Worm (Caenorhabditis elegans) whole organism, early embryonic: ENCODE results near the gene chin-1.

Source experiments
- B0310.2 ChIP-seq: sonication (generic microtip); optimal IDR thresholded peaks from 2 replicates; lab custom pipeline; 2016; ENCODE audit warnings: mild to moderate bottlenecking, missing genetic modification characterization, missing compliant biosample characterization
- F13C5.2 ChIP-seq: sonication (generic microtip); optimal IDR thresholded peaks from 2 replicates; lab custom pipeline; 2017; ENCODE audit warnings: mild to moderate bottlenecking, missing genetic modification characterization, inconsistent platforms, missing compliant biosample characterization
- aly-1 ChIP-seq: sonication (generic microtip); optimal IDR thresholded peaks from 2 replicates; lab custom pipeline; 2016; ENCODE audit warnings: missing genetic modification characterization, missing compliant biosample characterization
- ama-1 ChIP-seq: fragments of 150-350 bp; optimal IDR thresholded peaks from 2 replicates; lab custom pipeline; 2014
- ceh-13 ChIP-seq: fragments of 200-800 bp; sonication (Bioruptor generic); optimal IDR thresholded peaks from 2 replicates; lab custom pipeline; 2018; ENCODE audit warnings: mild to moderate bottlenecking, missing genetic modification characterization, missing compliant biosample characterization
- ceh-36 ChIP-seq: sonication (generic microtip); optimal IDR thresholded peaks from 2 replicates; lab custom pipeline; 2016; ENCODE audit warnings: missing genetic modification characterization, inconsistent platforms, missing compliant biosample characterization
- ets-7 ChIP-seq: sonication (generic microtip); optimal IDR thresholded peaks from 2 replicates; lab custom pipeline; 2016; ENCODE audit warnings: missing genotype, missing genetic modification characterization, missing compliant biosample characterization
- flt-1 ChIP-seq: fragments of 200-800 bp; sonication (Bioruptor generic); IDR thresholded peaks from 2 replicates; pipeline ENCODE4 v1.3.6; 2022; ENCODE audit warnings: missing genetic modification characterization, missing compliant biosample characterization
- hmbx-1 ChIP-seq: sonication (generic microtip); optimal IDR thresholded peaks from 2 replicates; lab custom pipeline; 2016; ENCODE audit warnings: mild to moderate bottlenecking, missing genetic modification characterization, missing compliant biosample characterization
- hmg-4 ChIP-seq: fragments of 200-800 bp; sonication (Bioruptor generic); optimal IDR thresholded peaks from 2 replicates; lab custom pipeline; 2018; ENCODE audit warnings: mild to moderate bottlenecking, missing genetic modification characterization, missing compliant biosample characterization
- hnd-1 ChIP-seq: sonication (generic microtip); optimal IDR thresholded peaks from 2 replicates; lab custom pipeline; 2016; ENCODE audit warnings: missing genetic modification characterization, missing compliant biosample characterization
- pes-1 ChIP-seq: fragments of 200-800 bp; sonication (Bioruptor generic); IDR thresholded peaks from 2 replicates; pipeline ENCODE4 v1.3.6; 2022; ENCODE audit warnings: missing genetic modification reagents, missing genetic modification characterization, missing compliant biosample characterization
- scrt-1 ChIP-seq: fragments of 200-800 bp; sonication (Bioruptor generic); IDR thresholded peaks from 2 replicates; pipeline ENCODE4 v1.3.6; 2022; ENCODE audit warnings: missing genetic modification characterization, missing compliant biosample characterization
- sea-1 ChIP-seq: fragments of 200-800 bp; sonication (Bioruptor generic); conservative IDR thresholded peaks from 2 replicates; pipeline ENCODE4 v1.3.6; 2022; ENCODE audit warnings: missing genetic modification characterization, missing compliant biosample characterization
- tbx-11 ChIP-seq: fragments of 200-800 bp; sonication (Bioruptor generic); IDR thresholded peaks from 2 replicates; pipeline ENCODE4 v1.3.6; 2022; ENCODE audit warnings: missing genetic modification characterization, missing compliant biosample characterization
- tbx-37 ChIP-seq: fragments of 200-800 bp; sonication (Bioruptor generic); conservative IDR thresholded peaks from 2 replicates; pipeline ENCODE4 v1.3.6; 2022; ENCODE audit warnings: missing genetic modification reagents, missing genetic modification characterization, missing compliant biosample characterization
- tra-4 ChIP-seq: sonication (generic microtip); optimal IDR thresholded peaks from 2 replicates; lab custom pipeline; 2017; ENCODE audit warnings: missing genetic modification characterization, missing compliant biosample characterization

The chin-1 gene

DNA sequence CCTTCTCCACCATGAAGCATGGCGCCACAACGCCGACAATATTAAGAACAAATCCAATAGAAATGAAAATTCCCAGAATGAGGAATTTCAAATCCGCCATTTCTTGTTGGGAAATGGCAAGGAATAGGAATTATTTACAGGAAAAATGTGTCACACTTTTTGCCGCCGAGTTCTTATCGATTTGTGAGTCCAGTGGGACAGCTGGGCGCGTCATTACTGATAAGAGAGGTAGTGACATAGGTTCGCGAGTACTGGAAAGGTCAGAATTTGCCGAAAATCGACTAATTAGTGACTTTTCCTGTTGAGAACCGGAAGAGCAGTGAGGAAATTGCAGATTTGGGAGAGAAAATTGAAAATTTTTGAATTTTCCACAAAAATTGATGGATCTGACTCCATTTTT is 8.8 kb downstream of the chin-1 start:
- TF ChIP-seq ets-7, result no peak
- TF ChIP-seq flt-1 (GFP tag; lab: Robert Waterston, UW), result no peak
- no peak for TF ChIP-seq ceh-13 (GFP tag; lab: Kevin White, UChicago)
- no peak for TF ChIP-seq ceh-36 (tag; lab: Kevin White, UChicago)
- TF ChIP-seq tbx-11 (GFP tag; lab: Robert Waterston, UW), result no peak
- no peak for TF ChIP-seq tra-4 (tag; lab: Kevin White, UChicago)
- TF ChIP-seq B0310.2, result no peak
- no peak for TF ChIP-seq F13C5.2 (tag; lab: Kevin White, UChicago)
- no peak for TF ChIP-seq tbx-37 (GFP tag; lab: Robert Waterston, UW)

DNA sequence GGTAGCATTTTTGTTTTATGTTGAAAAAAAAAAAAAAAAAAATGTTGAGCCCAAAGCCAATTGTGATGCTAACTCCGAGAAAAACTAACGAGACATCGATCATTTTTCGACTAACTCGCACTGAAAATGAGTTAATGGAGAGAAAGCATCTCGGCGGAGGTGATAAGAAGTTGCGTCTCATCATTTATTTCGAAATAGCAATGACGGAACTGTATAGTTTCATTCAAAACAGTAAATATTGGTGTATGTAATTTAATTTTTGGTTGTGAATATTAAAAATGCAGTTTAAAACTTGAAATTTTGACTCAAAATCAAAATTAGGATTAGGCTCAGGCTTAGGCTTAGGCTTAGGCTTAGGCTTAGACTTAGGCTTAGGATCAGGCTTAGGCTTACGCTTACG is 10.8 kb downstream of the chin-1 start, which contains the start of gene clc-25:
TSS of gene clc-25 (minus strand) at position 101 of the 400 bp plus-strand sequence.
- TF ChIP-seq F13C5.2 (tag; lab: Kevin White, UChicago) (no peak), tra-4 (tag; lab: Kevin White, UChicago) (no peak), pes-1 (GFP tag; lab: Robert Waterston, UW) (no peak), tbx-37 (GFP tag; lab: Robert Waterston, UW) (no peak), sea-1 (GFP tag; lab: Robert Waterston, UW) (no peak), hmbx-1 (no peak), ceh-13 (GFP tag; lab: Kevin White, UChicago) (no peak), hnd-1 (no peak), flt-1 (GFP tag; lab: Robert Waterston, UW) (no peak), hmg-4 (GFP tag; lab: Kevin White, UChicago) (no peak), scrt-1 (GFP tag; lab: Robert Waterston, UW) (no peak), aly-1 (no peak), tbx-11 (GFP tag; lab: Robert Waterston, UW) (no peak), ama-1 (lab: Kevin White, UChicago) (no peak), ets-7 (no peak), ceh-36 (tag; lab: Kevin White, UChicago) (no peak), B0310.2 (no peak)

DNA sequence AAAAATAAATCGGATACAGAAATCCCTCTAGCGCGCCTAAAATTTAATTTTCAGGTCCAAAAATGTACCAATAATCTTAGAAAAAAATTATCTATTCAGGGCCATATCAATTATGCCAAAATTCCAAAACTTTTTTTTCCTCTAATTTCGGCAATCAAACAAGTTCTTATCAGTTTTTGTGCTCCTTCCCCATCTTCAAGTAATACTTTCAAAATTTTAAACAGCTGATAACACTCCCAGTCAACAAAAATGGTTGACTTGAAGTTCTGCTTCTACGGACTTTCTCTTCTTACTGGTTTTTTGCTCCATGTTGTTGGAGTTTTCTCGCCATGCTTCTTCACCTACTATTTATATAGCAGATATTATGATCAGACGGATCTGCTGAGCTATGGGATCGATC is 16.3 kb downstream of the chin-1 start, which contains the start of gene clc-23:
TSS of gene clc-23 (plus strand) at position 223 of the 400 bp plus-strand sequence.
- TF ChIP-seq hnd-1, result no peak

DNA sequence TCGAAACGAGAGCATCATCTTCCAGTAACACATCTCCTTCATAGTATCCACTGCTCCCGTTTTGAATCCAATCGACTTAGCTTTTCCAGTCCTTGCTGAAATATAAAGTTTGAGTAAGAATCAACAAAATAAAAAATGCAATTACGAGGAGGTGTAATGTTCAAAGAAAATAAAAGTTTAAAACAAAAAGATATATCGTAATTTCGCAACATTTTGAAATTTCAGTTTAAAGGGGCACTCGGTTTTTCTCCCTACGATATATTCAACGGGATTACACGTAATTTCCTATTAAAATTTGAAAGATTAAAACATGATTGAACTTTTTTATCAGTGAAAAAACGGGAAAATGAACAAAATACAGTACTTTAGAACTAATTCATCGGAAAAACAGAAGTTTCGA is 20.9 kb downstream of the chin-1 start, which contains the start of gene Y34F4.3:
TSS of gene Y34F4.3 (minus strand) at position 101 of the 400 bp plus-strand sequence.
- no peak for TF ChIP-seq pes-1 (GFP tag; lab: Robert Waterston, UW)
- no peak for TF ChIP-seq hnd-1
- TF ChIP-seq ceh-13 (GFP tag; lab: Kevin White, UChicago), result no peak
- TF ChIP-seq aly-1, result no peak
- no peak for TF ChIP-seq F13C5.2 (tag; lab: Kevin White, UChicago)
- no peak for TF ChIP-seq tra-4 (tag; lab: Kevin White, UChicago)
- no peak for TF ChIP-seq hmbx-1
- TF ChIP-seq flt-1 (GFP tag; lab: Robert Waterston, UW), result no peak
- TF ChIP-seq ets-7, result no peak

DNA sequence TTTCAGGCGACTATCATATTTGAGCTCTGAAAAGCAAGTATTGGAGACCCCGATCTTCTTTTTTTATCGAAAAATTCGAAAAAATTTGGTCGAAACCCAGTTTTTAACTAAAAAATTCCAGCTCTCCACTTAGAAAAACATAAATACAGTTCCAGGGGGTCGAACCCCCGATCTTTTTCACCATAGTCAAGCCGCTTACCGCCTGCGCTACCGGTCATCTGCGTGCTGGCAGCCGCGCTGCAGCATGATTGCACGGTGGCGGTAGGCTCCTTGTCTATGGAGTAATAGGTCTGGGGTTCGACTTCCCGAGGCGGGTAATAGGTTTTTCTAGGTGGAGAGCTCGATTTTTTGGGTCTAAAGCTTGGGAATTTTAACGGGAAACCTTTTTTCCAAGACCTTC is 27.2 kb downstream of the chin-1 start, which contains the start of gene clc-24:
TSS of gene clc-24 (plus strand) at position 263 of the 400 bp plus-strand sequence.
- TF ChIP-seq ceh-13 (GFP tag; lab: Kevin White, UChicago) (no peak), B0310.2 (no peak), tbx-37 (GFP tag; lab: Robert Waterston, UW) (no peak), F13C5.2 (tag; lab: Kevin White, UChicago) (no peak), aly-1 (no peak), hmbx-1 (no peak), flt-1 (GFP tag; lab: Robert Waterston, UW) (no peak), ceh-36 (tag; lab: Kevin White, UChicago) (no peak)

DNA sequence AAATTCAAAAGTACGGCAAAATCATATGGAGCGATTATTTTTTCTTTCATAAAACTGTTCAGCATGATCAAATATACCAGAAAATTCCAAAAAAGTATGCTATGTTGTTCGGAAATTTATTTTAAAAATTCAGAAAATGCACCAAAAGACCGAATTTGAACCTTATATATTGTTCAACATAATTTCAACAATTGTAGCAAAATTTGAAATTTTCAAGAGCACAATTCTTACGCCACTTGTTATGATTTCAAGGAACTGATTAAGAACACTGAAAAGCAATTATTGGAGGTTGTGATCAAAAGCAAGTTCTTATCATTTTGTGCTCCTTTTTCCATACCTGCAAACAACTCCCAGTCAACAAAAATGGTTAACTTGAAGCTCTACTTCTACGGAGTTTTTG is 28.9 kb downstream of the chin-1 start, which contains the start of gene clc-27:
TSS of gene clc-27 (plus strand) at position 301 of the 400 bp plus-strand sequence.
- TF ChIP-seq scrt-1 (GFP tag; lab: Robert Waterston, UW) (no peak), pes-1 (GFP tag; lab: Robert Waterston, UW) (no peak), tra-4 (tag; lab: Kevin White, UChicago) (no peak), ceh-36 (tag; lab: Kevin White, UChicago) (no peak), tbx-11 (GFP tag; lab: Robert Waterston, UW) (no peak), ama-1 (lab: Kevin White, UChicago) (no peak), ets-7 (no peak)

DNA sequence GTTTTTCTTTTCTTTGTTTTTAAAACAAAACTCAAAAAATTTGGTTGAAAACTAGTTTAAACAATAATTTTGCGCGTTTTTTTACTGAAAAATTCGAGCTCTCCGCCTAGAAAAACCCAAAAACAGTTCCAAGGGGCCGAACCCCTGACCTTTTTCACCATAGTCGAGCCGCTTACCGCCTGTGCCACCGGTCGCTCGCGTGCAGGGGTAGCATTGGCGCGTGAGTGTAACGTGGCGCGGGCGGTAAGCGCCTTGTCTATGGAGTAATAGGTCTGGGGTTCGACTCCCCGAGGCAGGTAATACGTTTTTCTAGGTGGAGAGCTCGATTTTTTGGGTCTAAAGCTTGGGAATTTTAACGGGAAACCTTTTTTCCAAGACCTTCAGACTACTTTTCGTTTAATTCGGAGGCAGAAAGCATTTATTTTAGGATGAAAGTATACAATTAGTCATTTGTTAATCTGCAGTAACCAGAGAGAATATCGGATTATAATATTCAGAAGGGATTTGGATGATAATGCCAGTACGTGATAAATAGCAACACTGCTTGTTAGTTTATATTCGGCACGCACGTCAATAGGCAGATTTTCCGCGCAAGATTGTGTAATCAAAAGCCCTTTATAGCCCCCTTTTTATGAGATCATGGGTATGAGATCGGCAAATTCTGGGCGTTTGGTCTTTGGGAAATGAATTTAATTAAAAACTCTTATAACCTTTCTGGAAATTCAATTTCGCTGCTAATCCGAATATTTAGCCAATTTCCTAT is 29.7 kb downstream of the chin-1 start:
- TF ChIP-seq hmbx-1, result no peak

DNA sequence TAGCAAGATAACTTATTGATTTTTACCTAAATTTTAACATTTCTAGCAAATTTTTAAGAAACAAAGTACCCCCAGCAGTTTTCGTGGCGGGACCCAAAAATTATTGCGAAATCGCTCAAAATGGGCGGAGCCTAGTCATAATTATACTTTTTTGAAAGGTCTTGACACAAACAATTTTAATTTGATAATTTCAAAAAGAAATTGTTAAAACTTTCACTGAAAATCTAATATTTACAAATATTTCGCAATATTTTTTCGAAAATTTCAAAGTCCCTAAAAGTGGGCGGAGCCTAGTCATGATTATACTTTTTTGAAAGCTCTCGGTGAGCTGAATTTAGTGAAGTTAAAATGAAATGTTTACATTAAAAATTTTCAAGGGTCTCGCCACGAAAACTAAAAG is 32.5 kb downstream of the chin-1 start:
- TF ChIP-seq aly-1 (no peak), ama-1 (lab: Kevin White, UChicago) (no peak), pes-1 (GFP tag; lab: Robert Waterston, UW) (no peak), hmbx-1 (no peak), ceh-13 (GFP tag; lab: Kevin White, UChicago) (no peak), ets-7 (no peak), hmg-4 (GFP tag; lab: Kevin White, UChicago) (no peak), scrt-1 (GFP tag; lab: Robert Waterston, UW) (no peak), sea-1 (GFP tag; lab: Robert Waterston, UW) (no peak), tbx-37 (GFP tag; lab: Robert Waterston, UW) (no peak), ceh-36 (tag; lab: Kevin White, UChicago) (no peak), flt-1 (GFP tag; lab: Robert Waterston, UW) (no peak), tbx-11 (GFP tag; lab: Robert Waterston, UW) (no peak), tra-4 (tag; lab: Kevin White, UChicago) (no peak), B0310.2 (no peak), hnd-1 (no peak), F13C5.2 (tag; lab: Kevin White, UChicago) (no peak)
